Worm (Caenorhabditis elegans) whole organism, L1 larva: Measurements from ENCODE around the gene srw-8.

ENCODE experiments used
- C04F5.9 ChIP-seq: sonication (generic microtip); optimal IDR thresholded peaks from 2 replicates; lab custom pipeline; 2016; ENCODE audit warnings: missing genetic modification characterization, missing compliant biosample characterization
- F16B12.6 ChIP-seq: fragments of 150-350 bp; optimal IDR thresholded peaks from 2 replicates; lab custom pipeline; 2014; ENCODE audit warnings: missing biosample characterization, missing genetic modification characterization
- aha-1 ChIP-seq: fragments of 150-350 bp; optimal IDR thresholded peaks from 2 replicates; lab custom pipeline; 2014; ENCODE audit warnings: missing biosample characterization, missing genetic modification characterization
- aly-2 ChIP-seq: fragments of 150-350 bp; optimal IDR thresholded peaks from 2 replicates; lab custom pipeline; 2014; ENCODE audit warnings: missing biosample characterization, missing genetic modification characterization
- ceh-63 ChIP-seq: fragments of 200-800 bp; sonication (Bioruptor generic); optimal IDR thresholded peaks from 2 replicates; lab custom pipeline; 2018; ENCODE audit warnings: mild to moderate bottlenecking, missing genetic modification characterization, missing compliant biosample characterization
- ceh-88 ChIP-seq: fragments of 200-800 bp; sonication (Bioruptor generic); IDR thresholded peaks from 2 replicates; pipeline ENCODE4 v1.3.6; 2022; ENCODE audit warnings: missing genetic modification characterization, missing compliant biosample characterization
- dsc-1 ChIP-seq: sonication (generic microtip); optimal IDR thresholded peaks from 2 replicates; lab custom pipeline; 2016; ENCODE audit warnings: mild to moderate bottlenecking, missing genetic modification characterization, missing compliant biosample characterization
- efl-1 ChIP-seq, 4 experiments: fragments of 150-350 bp; optimal IDR thresholded peaks in 3 of 4; peaks in 1 of 4; 1 replicate in 1 of 4; 2 replicates in 3 of 4; lab custom pipeline; 2014; ENCODE audit warnings: missing biosample characterization in 2 of 4, missing genetic modification characterization in 2 of 4, missing genetic modification reagents in 2 of 4
- efl-3 ChIP-seq: fragments of 200-800 bp; sonication (Bioruptor generic); optimal IDR thresholded peaks from 2 replicates; lab custom pipeline; 2018; ENCODE audit warnings: mild to moderate bottlenecking, missing genetic modification characterization, missing compliant biosample characterization
- egl-13 ChIP-seq: sonication (generic microtip); optimal IDR thresholded peaks from 2 replicates; lab custom pipeline; 2016; ENCODE audit warnings: missing genotype, missing genetic modification reagents, missing genetic modification characterization, missing compliant biosample characterization
- ets-5 ChIP-seq: fragments of 200-800 bp; sonication (Bioruptor generic); IDR thresholded peaks from 2 replicates; pipeline ENCODE4 v1.3.6; 2022; ENCODE audit warnings: missing genetic modification characterization, missing compliant biosample characterization
- fkh-8 ChIP-seq: sonication (generic microtip); optimal IDR thresholded peaks from 2 replicates; lab custom pipeline; 2016; ENCODE audit warnings: mild to moderate bottlenecking, missing genetic modification characterization, missing compliant biosample characterization
- grh-1 ChIP-seq: fragments of 200-800 bp; sonication (Bioruptor generic); IDR thresholded peaks from 2 replicates; pipeline ENCODE4 v1.3.6; 2022; ENCODE audit warnings: missing genetic modification reagents, missing genetic modification characterization, missing compliant biosample characterization
- hlh-4 ChIP-seq: sonication (generic microtip); optimal IDR thresholded peaks from 2 replicates; lab custom pipeline; 2016; ENCODE audit warnings: mild to moderate bottlenecking, missing genetic modification characterization, missing compliant biosample characterization
- hpl-2 ChIP-seq: fragments of 150-350 bp; optimal IDR thresholded peaks from 2 replicates; lab custom pipeline; 2014; ENCODE audit warnings: missing biosample characterization, missing genetic modification reagents, missing genetic modification characterization
- irx-1 ChIP-seq: sonication (generic microtip); optimal IDR thresholded peaks from 2 replicates; lab custom pipeline; 2016; ENCODE audit warnings: missing genetic modification characterization, missing compliant biosample characterization
- isw-1 ChIP-seq: fragments of 200-800 bp; sonication (Bioruptor generic); IDR thresholded peaks from 2 replicates; pipeline ENCODE4 v1.3.6; 2022; ENCODE audit warnings: missing genetic modification characterization, missing compliant biosample characterization
- jun-1 ChIP-seq: fragments of 150-350 bp; optimal IDR thresholded peaks from 2 replicates; lab custom pipeline; 2014; ENCODE audit warnings: missing biosample characterization, missing genetic modification reagents, missing genetic modification characterization
- lin-13 ChIP-seq: fragments of 150-350 bp; optimal IDR thresholded peaks from 2 replicates; lab custom pipeline; 2014; ENCODE audit warnings: missing biosample characterization, missing genetic modification reagents, missing genetic modification characterization
- nhr-11 ChIP-seq: fragments of 150-350 bp; optimal IDR thresholded peaks from 2 replicates; lab custom pipeline; 2014; ENCODE audit warnings: missing biosample characterization, missing genetic modification characterization
- nhr-237 ChIP-seq: fragments of 150-350 bp; optimal IDR thresholded peaks from 2 replicates; lab custom pipeline; 2014; ENCODE audit warnings: missing biosample characterization, missing genetic modification characterization
- nhr-77 ChIP-seq: fragments of 150-350 bp; optimal IDR thresholded peaks from 2 replicates; lab custom pipeline; 2014; ENCODE audit warnings: missing biosample characterization, missing genetic modification characterization
- nhr-90 ChIP-seq: sonication (generic microtip); optimal IDR thresholded peaks from 2 replicates; lab custom pipeline; 2016; ENCODE audit warnings: mild to moderate bottlenecking, missing genetic modification characterization, missing compliant biosample characterization; ENCODE audit not compliant: poor library complexity
- pax-3 ChIP-seq: fragments of 200-800 bp; sonication (Bioruptor generic); optimal IDR thresholded peaks from 2 replicates; lab custom pipeline; 2018; ENCODE audit warnings: mild to moderate bottlenecking, missing genetic modification characterization, moderate library complexity, missing compliant biosample characterization
- rnt-1 ChIP-seq: sonication (generic microtip); optimal IDR thresholded peaks from 2 replicates; lab custom pipeline; 2016; ENCODE audit warnings: mild to moderate bottlenecking, missing genetic modification characterization, moderate library complexity, missing compliant biosample characterization
- sptf-1 ChIP-seq: fragments of 150-350 bp; optimal IDR thresholded peaks from 2 replicates; lab custom pipeline; 2014; ENCODE audit warnings: missing biosample characterization, missing genetic modification characterization
- unc-30 ChIP-seq: sonication (generic microtip); optimal IDR thresholded peaks from 2 replicates; lab custom pipeline; 2017; ENCODE audit warnings: missing biosample characterization, missing genetic modification characterization
- unc-86 ChIP-seq: sonication (generic microtip); optimal IDR thresholded peaks from 2 replicates; lab custom pipeline; 2016; ENCODE audit warnings: missing genetic modification characterization, missing compliant biosample characterization
- vab-15 ChIP-seq: sonication (generic microtip); optimal IDR thresholded peaks from 2 replicates; lab custom pipeline; 2017; ENCODE audit warnings: missing genotype, mild to moderate bottlenecking, missing genetic modification characterization, missing compliant biosample characterization
- xbp-1 ChIP-seq: sonication (generic microtip); optimal IDR thresholded peaks from 2 replicates; lab custom pipeline; 2016; ENCODE audit warnings: missing genetic modification characterization, missing compliant biosample characterization

srw-8 gene

DNA sequence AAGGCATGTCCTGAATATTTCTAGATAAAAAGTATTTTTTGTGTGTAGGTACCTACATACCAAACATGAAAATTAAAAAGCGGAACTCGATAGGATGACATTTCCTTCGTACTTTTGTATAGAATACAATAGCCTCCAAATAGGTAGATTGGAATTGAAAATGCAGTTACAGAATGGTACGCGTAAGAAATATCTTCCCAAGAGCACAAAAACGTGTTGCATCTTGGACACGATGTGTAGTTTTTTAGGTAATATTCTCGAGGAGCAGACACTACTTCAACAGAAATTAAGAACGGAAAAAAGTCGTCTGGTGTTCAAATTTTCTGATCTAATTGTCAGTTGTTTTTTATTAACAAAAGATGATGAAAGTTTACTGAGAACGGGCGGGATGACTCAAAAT is 46.7 kb downstream of the srw-8 start, which contains the start of gene srh-85:
Gene srh-85 (minus strand): TSS at position 101 of the 400 bp plus-strand sequence.
- no peak for TF ChIP-seq hlh-4 (tag; lab: Kevin White, UChicago)
- TF ChIP-seq egl-13: no peak
- TF ChIP-seq efl-1 (optimal IDR thresholded peaks at IDR 0.05; lab: Kevin White, UChicago): no peak
- peak in 1 of 2 experiments; percentile 62 for TF ChIP-seq efl-1 (GFP tag; optimal IDR thresholded peaks at IDR 0.05 in 1 of 2; lab: Kevin White, UChicago)

DNA sequence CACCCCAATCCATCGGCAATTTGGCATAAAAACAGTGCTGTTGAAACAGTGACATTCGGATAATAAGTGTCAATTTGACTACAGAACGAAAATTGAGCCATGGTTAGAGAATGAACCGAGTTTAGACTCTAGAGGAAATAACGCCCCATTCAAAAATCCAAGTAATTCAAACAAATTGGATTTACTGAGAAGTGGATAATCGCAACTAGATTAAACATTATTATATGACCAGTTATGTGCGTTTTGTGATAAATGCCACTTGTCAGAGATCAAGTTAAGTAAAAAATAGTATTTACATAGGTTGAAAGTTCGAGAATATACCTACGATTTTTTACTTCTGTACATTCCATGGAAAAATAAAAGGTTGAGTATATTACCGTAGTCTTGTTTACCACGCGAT is 48.8 kb downstream of the srw-8 start, which contains the start of gene srw-139:
Gene srw-139 (minus strand): TSS at position 101 of the 400 bp plus-strand sequence.
- TF ChIP-seq nhr-237 (tag; lab: Kevin White, UChicago) (no peak), dsc-1 (tag; lab: Kevin White, UChicago) (no peak), aly-2 (tag; lab: Kevin White, UChicago) (no peak), nhr-11 (tag; lab: Kevin White, UChicago) (no peak), aha-1 (tag; lab: Kevin White, UChicago) (no peak), grh-1 (GFP tag; lab: Robert Waterston, UW) (no peak), xbp-1 (tag; lab: Kevin White, UChicago) (no peak), lin-13 (no peak), ceh-88 (no peak), nhr-90 (tag; lab: Kevin White, UChicago) (no peak), C04F5.9 (tag; lab: Kevin White, UChicago) (no peak), jun-1 (tag; lab: Kevin White, UChicago) (no peak), F16B12.6 (no peak), pax-3 (tag; lab: Kevin White, UChicago) (no peak), ceh-63 (GFP tag; lab: Kevin White, UChicago) (no peak), hpl-2 (GFP tag; lab: Kevin White, UChicago) (no peak), unc-86 (tag; lab: Kevin White, UChicago) (no peak), ets-5 (GFP tag; lab: Robert Waterston, UW) (no peak), nhr-77 (tag; lab: Kevin White, UChicago) (no peak), efl-3 (no peak)

DNA sequence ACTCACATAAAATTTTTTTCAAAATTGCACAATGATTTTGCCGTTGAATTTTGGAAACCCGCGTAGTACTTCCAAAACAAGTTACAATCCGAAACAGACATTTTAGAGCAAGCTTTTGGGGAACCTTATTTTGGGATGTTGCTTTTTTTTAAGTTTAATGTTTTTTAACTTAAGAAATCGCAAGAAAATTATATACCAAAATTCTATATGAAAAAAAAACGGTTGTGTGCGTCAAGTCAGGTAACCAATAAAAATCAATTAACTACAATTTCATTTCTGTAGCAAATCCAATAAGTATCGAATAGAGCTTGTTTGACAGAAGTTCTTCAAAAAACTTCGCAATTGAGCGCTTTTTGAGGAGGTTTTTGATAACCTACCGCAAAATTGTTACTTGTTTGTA is 50.8 kb downstream of the srw-8 start, which contains the start of gene srw-117:
Gene srw-117 (minus strand): TSS at position 101 of the 400 bp plus-strand sequence.
- TF ChIP-seq fkh-8 (no peak), rnt-1 (no peak), sptf-1 (no peak), pax-3 (tag; lab: Kevin White, UChicago) (no peak), aha-1 (tag; lab: Kevin White, UChicago) (no peak), irx-1 (tag; lab: Kevin White, UChicago) (no peak), grh-1 (GFP tag; lab: Robert Waterston, UW) (no peak), ceh-63 (GFP tag; lab: Kevin White, UChicago) (no peak), isw-1 (no peak), vab-15 (tag; lab: Kevin White, UChicago) (no peak), unc-30 (tag; lab: Kevin White, UChicago) (no peak)
